Fruit fly (Drosophila melanogaster): Measurements from ENCODE around the gene Sxl.

Gene Sxl

dm6 chrX:7109793-7110606 lies 12.1 kb upstream of the Sxl start, which contains the start of gene fz4 (continued):
- TF ChIP-seq sim (GFP tag; IDR thresholded peaks at IDR 0.05) (no peak), prd (optimal IDR thresholded peaks at IDR 0.05) (no peak), prd (GFP tag; IDR thresholded peaks at IDR 0.05) (no peak), lmd (GFP tag; IDR thresholded peaks at IDR 0.05) (no peak; the same call in 1 of the 2 replicates), aop (GFP tag; IDR thresholded peaks at IDR 0.05) (no peak), CG7987 (GFP tag; optimal IDR thresholded peaks at IDR 0.05) (no peak), Dip2 (GFP tag; IDR thresholded peaks at IDR 0.05) (no peak), pita (GFP tag; optimal IDR thresholded peaks at IDR 0.05) (no peak), CG1602 (GFP tag; optimal IDR thresholded peaks at IDR 0.05) (no peak), CG12219 (GFP tag; optimal IDR thresholded peaks at IDR 0.05) (no peak), CG17385 (GFP tag; optimal IDR thresholded peaks at IDR 0.05) (peak; percentile 43), CG4707 (GFP tag; optimal IDR thresholded peaks at IDR 0.05) (no peak), NfI (GFP tag; optimal IDR thresholded peaks at IDR 0.05) (no peak), CG30403 (GFP tag; optimal IDR thresholded peaks at IDR 0.05) (no peak), hth (optimal IDR thresholded peaks at IDR 0.05) (no peak), CG3407 (GFP tag; optimal IDR thresholded peaks at IDR 0.05) (no peak), dan (GFP tag; IDR thresholded peaks at IDR 0.05) (no peak), seq (GFP tag; IDR thresholded peaks at IDR 0.05) (no peak), onecut (GFP tag; IDR thresholded peaks at IDR 0.05) (0 out of 2 replicates have a peak, but pooled peaks have one; percentile 17), HmgD (GFP tag; optimal IDR thresholded peaks at IDR 0.05) (no peak), ERR (GFP tag; optimal IDR thresholded peaks at IDR 0.05) (no peak), repo (GFP tag; optimal IDR thresholded peaks at IDR 0.05) (no peak), Sin3A (optimal IDR thresholded peaks at IDR 0.05) (peak; percentile 63), zen2 (GFP tag; IDR thresholded peaks at IDR 0.05; ENCODE audit: partially characterized antibody) (peak; percentile 58; the same call in 2 of the 3 replicates), fd3F (GFP tag; optimal IDR thresholded peaks at IDR 0.05) (no peak), Elba2 (GFP tag; optimal IDR thresholded peaks at IDR 0.05) (peak; percentile 18), luna (GFP tag; optimal IDR thresholded peaks at IDR 0.05) (no peak), Hr3 (GFP tag; optimal IDR thresholded peaks at IDR 0.05) (no peak), lola (GFP tag; optimal IDR thresholded peaks at IDR 0.05) (no peak), ro (GFP tag; IDR thresholded peaks at IDR 0.05) (no peak), CG13296 (GFP tag; optimal IDR thresholded peaks at IDR 0.05) (no peak), CG10267 (tag; optimal IDR thresholded peaks at IDR 0.05) (peak; percentile 37), Hey (tag; optimal IDR thresholded peaks at IDR 0.05) (no peak), dati (GFP tag; IDR thresholded peaks at IDR 0.05) (no peak), CG10979 (tag; optimal IDR thresholded peaks at IDR 0.05) (no peak), CG10366 (GFP tag; IDR thresholded peaks at IDR 0.05) (no peak), ap (GFP tag; IDR thresholded peaks at IDR 0.05) (no peak), lov (optimal IDR thresholded peaks at IDR 0.05) (no peak), lov (GFP tag; IDR thresholded peaks at IDR 0.05) (no peak), CG17829 (tag; optimal IDR thresholded peaks at IDR 0.05) (peak; percentile 1), Oaz (GFP tag; IDR thresholded peaks at IDR 0.05) (no peak), fd96Cb (tag; optimal IDR thresholded peaks at IDR 0.05) (no peak), BEAF-32 (GFP tag; optimal IDR thresholded peaks at IDR 0.05) (peak; percentile 78), ewg (GFP tag; optimal IDR thresholded peaks at IDR 0.05) (no peak), tio (GFP tag; optimal IDR thresholded peaks at IDR 0.05) (no peak), CG2889 (GFP tag; IDR thresholded peaks at IDR 0.05) (no peak), vfl (GFP tag; optimal IDR thresholded peaks at IDR 0.05) (no peak), CG3163 (GFP tag; optimal IDR thresholded peaks at IDR 0.05) (no peak), tgo (GFP tag; IDR thresholded peaks at IDR 0.05) (no peak), CG18599 (GFP tag; optimal IDR thresholded peaks at IDR 0.05) (no peak), CG13775 (GFP tag; optimal IDR thresholded peaks at IDR 0.05) (no peak)
